Fruit fly (Drosophila melanogaster) S2 (cell line): ENCODE results near the gene Mtl.

Source experiments
- CG8478 ChIP-seq: fragments of >200 bp; optimal IDR thresholded peaks from 2 replicates; lab custom pipeline; 2018
- CTCF ChIP-seq, 2 experiments: fragments of >200 bp; optimal IDR thresholded peaks; 2 replicates each; lab custom pipeline; 2018

- TF ChIP-seq CG8478 (lab: Kevin White, UChicago) (no peak), CTCF (optimal IDR thresholded peaks at IDR 0.05; lab: Kevin White, UChicago) (no peak)
These were observed 40.2 kb upstream of the Mtl start, which contains the start of gene CG5639 for dm6 chr3R:27595979-27596378.
